Fruit fly (Drosophila melanogaster): ENCODE results near the gene Drsl6.

Drsl6 gene

DNA sequence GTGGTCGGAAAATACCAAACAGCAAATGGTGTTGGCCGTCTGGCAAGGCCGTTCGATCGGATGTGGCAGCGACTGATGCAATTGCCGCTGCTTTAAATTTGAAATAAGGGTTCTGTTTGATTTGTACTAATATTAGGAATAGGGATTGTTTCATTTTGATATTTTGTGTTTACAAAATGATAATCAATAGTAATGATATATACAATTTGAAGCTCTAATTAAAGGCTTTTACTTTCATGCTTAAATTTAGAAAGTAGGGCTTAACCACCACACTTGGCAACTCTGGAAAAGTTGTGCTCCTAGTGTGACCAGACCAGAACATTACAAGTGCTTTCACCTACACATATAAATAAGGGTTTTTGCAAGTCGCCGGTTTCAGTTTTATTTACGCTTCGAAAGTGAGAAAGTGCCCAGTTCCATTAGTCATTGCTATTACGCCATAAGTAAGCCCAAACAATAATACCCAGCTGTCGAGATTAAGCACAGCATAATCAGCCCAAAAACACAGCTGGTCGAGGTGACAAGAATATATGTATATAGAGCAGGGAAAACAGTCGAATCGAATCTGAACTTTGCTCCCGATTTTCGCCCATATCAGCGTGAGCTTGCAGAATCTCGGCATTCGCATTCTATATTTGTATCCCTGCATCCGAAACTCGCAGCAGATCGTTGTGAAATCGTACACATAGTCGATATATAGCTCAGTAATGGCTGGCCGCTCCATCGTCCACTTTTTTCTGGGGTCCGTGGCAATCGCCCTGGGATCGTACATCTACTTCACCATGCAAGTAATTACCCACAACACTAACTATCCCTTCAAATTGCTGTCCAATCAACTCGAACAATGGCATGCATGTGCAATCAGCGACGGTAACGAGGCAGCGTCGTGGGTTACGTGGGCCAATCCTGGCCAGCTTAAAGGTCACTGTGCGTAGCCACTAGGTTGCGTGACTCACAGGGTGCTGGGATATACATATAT is 10.0 kb downstream of the Drsl6 start, which contains the start of gene Gtpx (continued):
- TF ChIP-seq CG33557 (GFP tag; optimal IDR thresholded peaks at IDR 0.05), result no peak
- TF ChIP-seq crp (GFP tag; optimal IDR thresholded peaks at IDR 0.05), result peak in 1 of 2 experiments; percentile 22
- no peak for TF ChIP-seq MTF-1 (GFP tag; optimal IDR thresholded peaks at IDR 0.05; ENCODE audit: borderline replicate concordance)
- TF ChIP-seq Adf1 (GFP tag; IDR thresholded peaks at IDR 0.05), result 0 out of 2 replicates have a peak, but pooled peaks have one; percentile 16
- no peak for TF ChIP-seq Gug (GFP tag; IDR thresholded peaks at IDR 0.05)
- TF ChIP-seq run (tag; optimal IDR thresholded peaks at IDR 0.05), result no peak
- no peak for TF ChIP-seq CG11560 (tag; IDR thresholded peaks at IDR 0.05)
- no peak for TF ChIP-seq CG11247 (GFP tag; IDR thresholded peaks at IDR 0.05)
- TF ChIP-seq gcm (GFP tag; optimal IDR thresholded peaks at IDR 0.05), result no peak
- peak; percentile 44 for TF ChIP-seq maf-S (GFP tag; optimal IDR thresholded peaks at IDR 0.05)
- TF ChIP-seq Xrp1 (GFP tag; IDR thresholded peaks at IDR 0.05), result peak; percentile 33; the same call in 1 of the 2 replicates
- peak; percentile 69 for TF ChIP-seq CG13424 (tag; optimal IDR thresholded peaks at IDR 0.05)
- TF ChIP-seq caup (GFP tag; optimal IDR thresholded peaks at IDR 0.05; ENCODE audit: severe bottlenecking), result no peak
- no peak for TF ChIP-seq Atf6 (GFP tag; IDR thresholded peaks at IDR 0.05)
- peak; percentile 86 for TF ChIP-seq Myb (GFP tag; optimal IDR thresholded peaks at IDR 0.05)
- TF ChIP-seq CG2120 (GFP tag; optimal IDR thresholded peaks at IDR 0.05), result peak; percentile 62
- no peak for TF ChIP-seq h (optimal IDR thresholded peaks at IDR 0.05)
- peak; percentile 80 for TF ChIP-seq Dp (GFP tag; optimal IDR thresholded peaks at IDR 0.05)
- TF ChIP-seq trem (tag; optimal IDR thresholded peaks at IDR 0.05), result peak; percentile 43
- no peak for TF ChIP-seq Doc2 (GFP tag; IDR thresholded peaks at IDR 0.05)
- TF ChIP-seq sens-2 (GFP tag; IDR thresholded peaks at IDR 0.05), result no peak
- no peak for TF ChIP-seq CG17912 (GFP tag; optimal IDR thresholded peaks at IDR 0.05)
- TF ChIP-seq sim (GFP tag; IDR thresholded peaks at IDR 0.05), result no peak
- peak; percentile 23 for TF ChIP-seq twi (tag; optimal IDR thresholded peaks at IDR 0.05)
- TF ChIP-seq HLH54F (GFP tag; optimal IDR thresholded peaks at IDR 0.05), result peak; percentile 43
- TF ChIP-seq Hr39 (optimal IDR thresholded peaks at IDR 0.05), result no peak
- TF ChIP-seq tll (GFP tag; optimal IDR thresholded peaks at IDR 0.05), result peak in 1 of 2 experiments; percentile 8
- peak; percentile 3 for TF ChIP-seq zen (tag; optimal IDR thresholded peaks at IDR 0.05)
- peak; percentile 61 for TF ChIP-seq grau (tag; optimal IDR thresholded peaks at IDR 0.05)
- TF ChIP-seq peb (GFP tag; IDR thresholded peaks at IDR 0.05), result no peak
- no peak for TF ChIP-seq fd96Cb (tag; optimal IDR thresholded peaks at IDR 0.05)
- peak; percentile 60 for TF ChIP-seq zfh2 (GFP tag; optimal IDR thresholded peaks at IDR 0.05)
- TF ChIP-seq vvl (GFP tag; IDR thresholded peaks at IDR 0.05), result peak; percentile 62
- TF ChIP-seq unc-4 (GFP tag; IDR thresholded peaks at IDR 0.05; ENCODE audit: partially characterized antibody), result no peak
- no peak for TF ChIP-seq CG16779 (GFP tag; IDR thresholded peaks at IDR 0.05)
- no peak for TF ChIP-seq C15 (GFP tag; IDR thresholded peaks at IDR 0.05)
- TF ChIP-seq ap (GFP tag; IDR thresholded peaks at IDR 0.05), result no peak
- no peak for TF ChIP-seq sd (tag; optimal IDR thresholded peaks at IDR 0.05)
- no peak for TF ChIP-seq CG11695 (GFP tag; IDR thresholded peaks at IDR 0.05)
- no peak for TF ChIP-seq CG9437 (GFP tag; optimal IDR thresholded peaks at IDR 0.05)
- peak; percentile 48 for TF ChIP-seq CG13775 (GFP tag; optimal IDR thresholded peaks at IDR 0.05)
- peak; percentile 37 for TF ChIP-seq Dek (tag; optimal IDR thresholded peaks at IDR 0.05)
- TF ChIP-seq Chrac-16 (GFP tag; optimal IDR thresholded peaks at IDR 0.05), result peak; percentile 56
- peak; percentile 37 for TF ChIP-seq CG2712 (tag; optimal IDR thresholded peaks at IDR 0.05)
- no peak for TF ChIP-seq hb (GFP tag; IDR thresholded peaks at IDR 0.05; ENCODE audit: partially characterized antibody)
- peak; percentile 57 for TF ChIP-seq Xbp1 (GFP tag; optimal IDR thresholded peaks at IDR 0.05)
- TF ChIP-seq CG11398 (GFP tag; optimal IDR thresholded peaks at IDR 0.05), result no peak
- TF ChIP-seq CG42726 (GFP tag; IDR thresholded peaks at IDR 0.05; ENCODE audit: partially characterized antibody), result no peak
- TF ChIP-seq CG10274 (GFP tag; optimal IDR thresholded peaks at IDR 0.05), result no peak

All from whole organism, embryonic.